Fruit fly (Drosophila melanogaster) Kc167 (cell line): ENCODE data around the gene Afti.

Experiments
- Sin3A ChIP-seq: fragments of >200 bp; optimal IDR thresholded peaks from 2 replicates; lab custom pipeline; 2018; ENCODE audit warnings: missing external identifiers
- h ChIP-seq: fragments of >200 bp; optimal IDR thresholded peaks from 3 replicates; lab custom pipeline; 2018; ENCODE audit warnings: missing external identifiers
- psq ChIP-seq: fragments of >200 bp; optimal IDR thresholded peaks from 2 replicates; lab custom pipeline; 2017; ENCODE audit warnings: missing external identifiers

dm6 chr3R:14275519-14276172 lies 50.8 kb downstream of the Afti start:
- TF ChIP-seq psq = no peak
- TF ChIP-seq h (lab: Kevin White, UChicago) = no peak
- TF ChIP-seq Sin3A (lab: Kevin White, UChicago) = no peak
